Worm (Caenorhabditis elegans) whole organism, L1 larva: ENCODE measurements around the gene lec-1.

Experiments
- C04F5.9 ChIP-seq: sonication (generic microtip); optimal IDR thresholded peaks from 2 replicates; lab custom pipeline; 2016; ENCODE audit warnings: missing genetic modification characterization, missing compliant biosample characterization
- alr-1 ChIP-seq: fragments of 200-800 bp; sonication (Bioruptor generic); optimal IDR thresholded peaks from 2 replicates; lab custom pipeline; 2018; ENCODE audit warnings: borderline replicate concordance, mild to moderate bottlenecking, missing genetic modification characterization, missing compliant biosample characterization
- aly-2 ChIP-seq: fragments of 150-350 bp; optimal IDR thresholded peaks from 2 replicates; lab custom pipeline; 2014; ENCODE audit warnings: missing biosample characterization, missing genetic modification characterization
- ama-1 ChIP-seq: fragments of 150-350 bp; optimal IDR thresholded peaks from 2 replicates; lab custom pipeline; 2014
- blmp-1 ChIP-seq: fragments of 150-350 bp; optimal IDR thresholded peaks from 2 replicates; lab custom pipeline; 2014; ENCODE audit warnings: missing biosample characterization, missing genetic modification characterization
- ceh-82 ChIP-seq, 3 experiments: fragments of 150-350 bp in 1 of 3; sonication (generic microtip) in 2 of 3; optimal IDR thresholded peaks; 2 replicates each; lab custom pipeline; 2014 to 2017; ENCODE audit warnings: missing biosample characterization in 3 of 3, missing genetic modification characterization in 3 of 3
- ceh-90 ChIP-seq: sonication (generic microtip); optimal IDR thresholded peaks from 2 replicates; lab custom pipeline; 2016; ENCODE audit warnings: missing genetic modification characterization, missing compliant biosample characterization
- ces-1 ChIP-seq: fragments of 150-350 bp; optimal IDR thresholded peaks from 2 replicates; lab custom pipeline; 2014; ENCODE audit warnings: missing biosample characterization, missing genetic modification reagents, missing genetic modification characterization
- efl-1 ChIP-seq, 4 experiments: fragments of 150-350 bp; optimal IDR thresholded peaks in 3 of 4; peaks in 1 of 4; 1 replicate in 1 of 4; 2 replicates in 3 of 4; lab custom pipeline; 2014; ENCODE audit warnings: missing biosample characterization in 2 of 4, missing genetic modification characterization in 2 of 4, missing genetic modification reagents in 2 of 4
- elt-2 ChIP-seq: sonication (generic microtip); optimal IDR thresholded peaks from 2 replicates; lab custom pipeline; 2016; ENCODE audit warnings: missing genetic modification characterization, mild to moderate bottlenecking, inconsistent platforms, missing compliant biosample characterization, missing genetic modification reagents
- ets-5 ChIP-seq: fragments of 200-800 bp; sonication (Bioruptor generic); IDR thresholded peaks from 2 replicates; pipeline ENCODE4 v1.3.6; 2022; ENCODE audit warnings: missing genetic modification characterization, missing compliant biosample characterization
- fkh-8 ChIP-seq: sonication (generic microtip); optimal IDR thresholded peaks from 2 replicates; lab custom pipeline; 2016; ENCODE audit warnings: mild to moderate bottlenecking, missing genetic modification characterization, missing compliant biosample characterization
- grh-1 ChIP-seq: fragments of 200-800 bp; sonication (Bioruptor generic); IDR thresholded peaks from 2 replicates; pipeline ENCODE4 v1.3.6; 2022; ENCODE audit warnings: missing genetic modification reagents, missing genetic modification characterization, missing compliant biosample characterization
- lin-13 ChIP-seq: fragments of 150-350 bp; optimal IDR thresholded peaks from 2 replicates; lab custom pipeline; 2014; ENCODE audit warnings: missing biosample characterization, missing genetic modification reagents, missing genetic modification characterization
- lin-14 ChIP-seq: fragments of 200-800 bp; sonication (Bioruptor generic); optimal IDR thresholded peaks from 2 replicates; lab custom pipeline; 2018; ENCODE audit warnings: mild to moderate bottlenecking, missing genetic modification characterization, moderate library complexity, missing compliant biosample characterization
- lin-35 ChIP-seq, 2 experiments: fragments of 150-350 bp; optimal IDR thresholded peaks; 2 replicates each; lab custom pipeline; 2014; ENCODE audit warnings: missing biosample characterization in 2 of 2, missing genetic modification characterization in 2 of 2, missing genetic modification reagents in 2 of 2
- lin-39 ChIP-seq: fragments of 150-350 bp; optimal IDR thresholded peaks from 2 replicates; lab custom pipeline; 2014; ENCODE audit warnings: missing biosample characterization, missing genetic modification reagents, missing genetic modification characterization
- mab-9 ChIP-seq: fragments of 200-800 bp; sonication (Bioruptor generic); IDR thresholded peaks from 2 replicates; pipeline ENCODE4 v1.3.6; 2022; ENCODE audit warnings: missing genetic modification reagents, missing genetic modification characterization, missing compliant biosample characterization
- mep-1 ChIP-seq: fragments of 150-350 bp; optimal IDR thresholded peaks from 2 replicates; lab custom pipeline; 2014; ENCODE audit warnings: missing biosample characterization, missing genetic modification characterization
- nhr-12 ChIP-seq: sonication (generic microtip); optimal IDR thresholded peaks from 2 replicates; lab custom pipeline; 2017; ENCODE audit warnings: missing biosample characterization, missing genetic modification characterization
- nhr-71 ChIP-seq: sonication (generic microtip); optimal IDR thresholded peaks from 2 replicates; lab custom pipeline; 2016; ENCODE audit warnings: mild to moderate bottlenecking, missing genetic modification characterization, moderate library complexity, missing compliant biosample characterization
- nhr-76 ChIP-seq: sonication (generic microtip); optimal IDR thresholded peaks from 2 replicates; lab custom pipeline; 2017; ENCODE audit warnings: missing biosample characterization, missing genetic modification characterization
- nhr-85 ChIP-seq: sonication (generic microtip); peaks from one replicate; lab custom pipeline; 2016; ENCODE audit warnings: missing genetic modification characterization, inconsistent platforms, missing compliant biosample characterization
- nhr-90 ChIP-seq: sonication (generic microtip); optimal IDR thresholded peaks from 2 replicates; lab custom pipeline; 2016; ENCODE audit warnings: mild to moderate bottlenecking, missing genetic modification characterization, missing compliant biosample characterization; ENCODE audit not compliant: poor library complexity
- pax-3 ChIP-seq: fragments of 200-800 bp; sonication (Bioruptor generic); optimal IDR thresholded peaks from 2 replicates; lab custom pipeline; 2018; ENCODE audit warnings: mild to moderate bottlenecking, missing genetic modification characterization, moderate library complexity, missing compliant biosample characterization
- pqm-1 ChIP-seq: sonication (generic microtip); optimal IDR thresholded peaks from 3 replicates; lab custom pipeline; 2017; ENCODE audit warnings: missing biosample characterization, missing genetic modification characterization
- rnt-1 ChIP-seq: sonication (generic microtip); optimal IDR thresholded peaks from 2 replicates; lab custom pipeline; 2016; ENCODE audit warnings: mild to moderate bottlenecking, missing genetic modification characterization, moderate library complexity, missing compliant biosample characterization
- skn-1 ChIP-seq: fragments of 150-350 bp; optimal IDR thresholded peaks from 2 replicates; lab custom pipeline; 2014; ENCODE audit warnings: missing biosample characterization, missing genetic modification characterization
- sptf-1 ChIP-seq: fragments of 150-350 bp; optimal IDR thresholded peaks from 2 replicates; lab custom pipeline; 2014; ENCODE audit warnings: missing biosample characterization, missing genetic modification characterization
- tbx-2 ChIP-seq: sonication (generic microtip); optimal IDR thresholded peaks from 2 replicates; lab custom pipeline; 2016; ENCODE audit warnings: missing genetic modification characterization, missing compliant biosample characterization
- tlp-1 ChIP-seq: fragments of 150-350 bp; optimal IDR thresholded peaks from 2 replicates; lab custom pipeline; 2014; ENCODE audit warnings: missing biosample characterization, missing genetic modification characterization
- vab-15 ChIP-seq: sonication (generic microtip); optimal IDR thresholded peaks from 2 replicates; lab custom pipeline; 2017; ENCODE audit warnings: missing genotype, mild to moderate bottlenecking, missing genetic modification characterization, missing compliant biosample characterization
- zip-4 ChIP-seq: fragments of 200-800 bp; sonication (Bioruptor generic); optimal IDR thresholded peaks from 2 replicates; lab custom pipeline; 2018; ENCODE audit warnings: mild to moderate bottlenecking, missing genetic modification characterization, moderate library complexity, missing compliant biosample characterization
- ztf-11 ChIP-seq, 2 experiments: sonication (generic microtip); optimal IDR thresholded peaks; 2 replicates each; lab custom pipeline; 2016 to 2017; ENCODE audit warnings: missing genetic modification characterization in 2 of 2, missing biosample characterization in 1 of 2, missing compliant biosample characterization in 1 of 2

lec-1 gene

DNA sequence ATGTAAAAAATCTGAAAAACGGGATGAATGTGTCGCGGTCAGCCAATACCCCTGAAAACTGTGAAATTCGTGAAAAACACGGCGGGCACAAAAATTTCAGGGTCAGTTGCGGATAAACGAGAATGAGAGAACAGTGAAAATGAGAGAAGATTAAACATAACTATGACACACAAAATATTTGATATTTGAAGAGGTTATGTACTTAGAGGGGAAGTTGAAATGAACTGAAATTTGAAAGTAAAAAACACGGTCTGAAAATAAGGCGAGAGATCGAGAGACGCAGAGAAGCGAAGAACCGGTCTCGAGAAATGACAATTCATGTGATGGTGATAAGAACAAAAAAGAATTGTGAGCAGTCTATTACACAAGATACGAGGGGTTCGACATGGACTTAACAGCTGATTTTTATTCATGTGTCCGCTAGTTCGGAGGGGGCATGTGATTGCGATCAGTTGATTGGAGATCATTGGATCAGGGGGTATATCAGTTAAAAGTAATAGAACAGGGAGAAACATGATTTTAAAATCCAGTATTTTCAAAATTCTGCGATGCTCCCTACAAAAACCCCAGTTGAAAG, 29.6 kb upstream of the lec-1 start, which contains the start of gene moe-3 (continued):
- TF ChIP-seq lin-14 (GFP tag; lab: Kevin White, UChicago) (no peak), lin-35 (GFP tag; optimal IDR thresholded peaks at IDR 0.05; lab: Kevin White, UChicago) (peak in 1 of 2 experiments; percentile 61), efl-1 (optimal IDR thresholded peaks at IDR 0.05; lab: Kevin White, UChicago) (no peak), efl-1 (GFP tag; optimal IDR thresholded peaks at IDR 0.05 in 1 of 2; lab: Kevin White, UChicago) (peak in 1 of 2 experiments; percentile 57), nhr-85 (tag; lab: Kevin White, UChicago) (no peak), grh-1 (GFP tag; lab: Robert Waterston, UW) (no peak), ceh-82 (tag; optimal IDR thresholded peaks at IDR 0.05; lab: Kevin White, UChicago) (no peak)

DNA sequence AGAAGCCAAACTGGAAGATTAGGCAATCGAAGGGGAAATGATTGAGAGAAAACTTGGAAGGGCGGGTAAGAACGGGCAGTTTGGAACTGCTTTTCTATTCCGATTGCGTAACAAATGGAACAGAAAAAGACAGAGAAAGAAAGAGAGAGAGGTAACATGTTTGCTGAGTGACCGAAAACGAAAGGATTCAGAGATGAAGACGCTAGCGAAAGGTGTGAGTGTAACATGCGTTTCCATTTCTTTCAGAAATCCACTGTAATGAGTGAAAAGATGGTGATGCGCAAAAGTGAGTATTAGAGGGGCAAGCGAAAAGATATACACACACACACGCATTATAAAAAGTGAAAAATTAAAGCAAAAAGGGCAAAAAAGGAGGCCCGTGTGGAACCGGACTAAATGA, 27.9 kb upstream of the lec-1 start:
- TF ChIP-seq C04F5.9 (tag; lab: Kevin White, UChicago), result no peak
- no peak for TF ChIP-seq nhr-71 (tag; lab: Kevin White, UChicago)
- TF ChIP-seq nhr-12 (tag; lab: Kevin White, UChicago), result no peak
- TF ChIP-seq tbx-2, result no peak
- TF ChIP-seq rnt-1, result no peak
- TF ChIP-seq mep-1 (tag; lab: Kevin White, UChicago), result no peak
- no peak for TF ChIP-seq pqm-1 (tag; lab: Kevin White, UChicago)
- no peak for TF ChIP-seq ceh-90 (tag; lab: Kevin White, UChicago)
- no peak for TF ChIP-seq sptf-1 (tag; lab: Kevin White, UChicago)
- no peak for TF ChIP-seq nhr-76 (tag; lab: Kevin White, UChicago)
- TF ChIP-seq lin-13, result no peak
- TF ChIP-seq efl-1 (optimal IDR thresholded peaks at IDR 0.05; lab: Kevin White, UChicago), result no peak
- peak in 1 of 2 experiments; percentile 71 for TF ChIP-seq efl-1 (GFP tag; optimal IDR thresholded peaks at IDR 0.05 in 1 of 2; lab: Kevin White, UChicago)
- TF ChIP-seq blmp-1, result peak; percentile 98

DNA sequence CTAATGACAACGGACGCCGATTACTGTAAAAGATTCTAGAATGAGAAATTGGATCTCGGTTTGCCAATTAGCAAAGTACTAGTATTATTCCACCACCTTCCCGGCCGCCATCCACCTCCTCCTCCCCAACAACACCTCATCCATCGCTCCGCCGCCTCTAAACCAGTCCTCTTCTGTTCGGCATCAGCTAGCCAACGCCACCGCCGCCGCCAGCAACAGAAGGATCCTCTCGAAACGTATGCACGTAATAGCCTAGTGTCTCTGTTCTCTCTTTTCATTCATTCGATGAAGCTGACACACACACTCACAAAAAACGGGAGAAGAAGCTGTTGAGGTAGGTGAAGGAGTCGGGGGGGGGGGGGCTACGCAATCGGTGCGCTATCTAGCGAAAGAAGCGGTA, 24.7 kb upstream of the lec-1 start:
- TF ChIP-seq blmp-1 (peak; percentile 10), grh-1 (GFP tag; lab: Robert Waterston, UW) (no peak)

DNA sequence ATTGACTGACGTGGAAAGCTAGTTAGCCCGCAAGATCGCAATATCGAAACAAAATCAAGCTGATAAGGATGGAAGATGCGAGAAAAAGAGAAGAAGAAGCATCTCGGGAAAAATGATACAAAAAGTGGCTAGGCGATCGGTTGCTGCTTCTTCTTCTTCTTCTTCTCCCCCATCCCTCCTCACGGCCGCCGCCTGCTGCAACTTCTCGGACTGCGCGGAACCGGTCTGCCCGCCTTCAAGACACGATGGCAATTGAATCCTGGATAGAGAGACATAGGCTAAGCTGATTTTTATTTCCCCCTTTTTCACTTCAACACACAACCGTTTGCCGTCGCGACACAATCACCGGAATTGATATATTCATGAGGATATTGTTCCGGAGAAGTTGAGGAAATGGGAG, 20.9 kb upstream of the lec-1 start:
- TF ChIP-seq mab-9 (GFP tag; lab: Robert Waterston, UW) (no peak), blmp-1 (peak; percentile 25)

DNA sequence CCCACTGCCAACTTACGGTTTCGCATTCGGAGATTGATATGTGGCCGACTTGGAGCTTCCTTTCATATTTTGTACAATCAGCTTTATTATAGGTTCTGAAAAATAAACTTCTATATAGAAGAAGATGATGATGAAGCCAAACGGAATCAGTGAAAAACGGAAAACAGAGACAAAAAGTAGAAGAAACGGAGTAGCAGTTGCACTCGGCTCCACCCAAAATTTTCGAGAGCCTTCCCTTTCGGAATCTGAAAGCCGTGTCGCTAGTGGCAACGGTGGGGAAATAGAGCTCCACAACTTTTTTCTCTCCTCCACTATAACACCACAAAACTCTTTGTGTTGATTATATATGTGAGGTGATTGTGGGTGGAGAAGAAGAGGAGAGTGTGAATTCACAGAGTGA, 13.9 kb upstream of the lec-1 start, which contains the start of gene W09H1.1:
Gene W09H1.1 (minus strand): TSS at position 101 of the 400 bp plus-strand sequence.
- TF ChIP-seq aly-2 (no peak), fkh-8 (tag; lab: Kevin White, UChicago) (peak; percentile 25)

DNA sequence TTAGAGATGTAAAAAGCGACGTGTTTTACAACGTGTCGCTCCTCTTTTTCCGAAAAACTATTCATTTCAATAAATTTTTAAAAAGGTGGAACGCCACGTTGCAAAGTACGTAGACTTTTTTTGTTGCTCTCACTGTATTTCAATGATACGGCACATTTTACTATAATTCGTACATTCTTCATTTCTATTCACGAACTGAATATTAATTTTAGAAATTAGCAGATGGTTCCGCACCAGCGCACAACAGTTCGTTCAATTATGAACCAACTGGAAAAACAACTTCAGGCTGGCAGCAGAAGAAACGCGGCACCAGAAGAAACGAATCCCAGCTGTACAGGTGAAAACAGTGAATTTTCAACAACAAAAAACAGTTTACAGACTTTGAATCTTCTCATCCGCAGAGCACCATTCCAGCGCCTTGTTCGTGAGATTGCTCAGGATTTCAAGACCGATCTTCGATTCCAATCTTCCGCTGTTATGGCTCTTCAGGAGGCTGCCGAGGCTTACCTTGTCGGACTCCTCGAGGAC, 12.1 kb upstream of the lec-1 start, which contains the start of the genes W09H1.4 and his-73:
Gene W09H1.4 (plus strand): TSS at position 301 of the 528 bp plus-strand sequence.
Gene his-73 (plus strand): TSS at position 478 of the 528 bp plus-strand sequence.
- no peak for TF ChIP-seq pax-3 (tag; lab: Kevin White, UChicago)
- no peak for TF ChIP-seq ztf-11 (tag; optimal IDR thresholded peaks at IDR 0.05; lab: Kevin White, UChicago)
- TF ChIP-seq skn-1 (tag; lab: Kevin White, UChicago), result no peak
- TF ChIP-seq nhr-71 (tag; lab: Kevin White, UChicago), result no peak
- no peak for TF ChIP-seq ces-1
- TF ChIP-seq lin-39, result no peak
- no peak for TF ChIP-seq nhr-90 (tag; lab: Kevin White, UChicago)
- TF ChIP-seq tlp-1 (tag; lab: Kevin White, UChicago), result no peak
- no peak for TF ChIP-seq zip-4
- no peak for TF ChIP-seq elt-2 (tag; lab: Kevin White, UChicago)
- no peak for TF ChIP-seq ama-1 (lab: Kevin White, UChicago)
- no peak for TF ChIP-seq alr-1 (tag; lab: Kevin White, UChicago)
- no peak for TF ChIP-seq ets-5 (GFP tag; lab: Robert Waterston, UW)
- TF ChIP-seq vab-15 (tag; lab: Kevin White, UChicago), result no peak
- TF ChIP-seq lin-35 (GFP tag; optimal IDR thresholded peaks at IDR 0.05; lab: Kevin White, UChicago), result no peak
